Fruit fly (Drosophila melanogaster): ENCODE results near the gene hiw.

Gene hiw

DNA sequence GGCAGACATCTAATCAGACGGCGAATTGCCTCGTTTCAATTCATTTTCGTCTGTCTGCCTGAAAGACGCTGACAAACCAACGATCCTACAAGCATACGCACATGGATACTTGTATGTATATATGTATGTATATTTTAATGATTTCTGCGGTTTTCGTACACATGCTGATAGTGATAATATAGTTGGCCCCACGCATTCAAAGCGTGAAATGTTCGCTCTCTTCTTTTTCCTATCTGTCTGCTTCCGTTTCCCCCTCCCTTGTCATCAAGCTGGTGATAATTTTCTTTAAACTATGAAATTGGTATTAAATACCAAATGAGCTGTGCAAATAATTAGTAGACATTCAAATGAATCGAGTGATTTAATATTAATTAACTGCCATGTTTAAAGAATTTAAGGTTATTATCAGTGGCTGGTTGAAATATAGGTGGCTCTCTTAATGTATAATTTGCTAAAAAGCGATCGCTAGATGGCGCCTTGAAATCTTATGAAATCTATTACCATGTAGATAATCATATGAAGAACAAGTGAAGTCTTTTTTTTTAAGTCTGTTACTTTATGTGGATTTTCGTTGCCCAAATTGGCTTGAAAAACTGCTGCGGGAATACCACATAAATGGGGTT, 17.7 kb upstream of the hiw start, which contains the start of gene CG33177 (continued):
- TF ChIP-seq CG17568 (GFP tag; optimal IDR thresholded peaks at IDR 0.05) (no peak), ken (GFP tag; IDR thresholded peaks at IDR 0.05) (no peak), ERR (GFP tag; optimal IDR thresholded peaks at IDR 0.05) (no peak), lmd (GFP tag; IDR thresholded peaks at IDR 0.05) (0 out of 2 replicates have a peak, but pooled peaks have one; percentile 12), tio (GFP tag; optimal IDR thresholded peaks at IDR 0.05) (no peak), CG2678 (tag; optimal IDR thresholded peaks at IDR 0.05) (no peak), HHEX (GFP tag; optimal IDR thresholded peaks at IDR 0.05) (no peak), Ravus (GFP tag; IDR thresholded peaks at IDR 0.05) (no peak), CG5953 (GFP tag; IDR thresholded peaks at IDR 0.05) (no peak), rib (GFP tag; IDR thresholded peaks at IDR 0.05) (no peak), ara (GFP tag; IDR thresholded peaks at IDR 0.05) (no peak), Mad (GFP tag; optimal IDR thresholded peaks at IDR 0.05) (no peak), sna (GFP tag; IDR thresholded peaks at IDR 0.05; ENCODE audit: partially characterized antibody) (no peak), lola (GFP tag; optimal IDR thresholded peaks at IDR 0.05) (no peak), crol (GFP tag; IDR thresholded peaks at IDR 0.05) (no peak), CG16779 (GFP tag; IDR thresholded peaks at IDR 0.05) (no peak), CG10267 (tag; optimal IDR thresholded peaks at IDR 0.05) (peak; percentile 33), crp (GFP tag; optimal IDR thresholded peaks at IDR 0.05) (no peak), CG4404 (GFP tag; IDR thresholded peaks at IDR 0.05) (no peak), kni (GFP tag; optimal IDR thresholded peaks at IDR 0.05) (no peak), al (GFP tag; IDR thresholded peaks at IDR 0.05) (no peak), CG30431 (GFP tag; optimal IDR thresholded peaks at IDR 0.05) (no peak), Rx (GFP tag; IDR thresholded peaks at IDR 0.05) (no peak), odd (GFP tag; optimal IDR thresholded peaks at IDR 0.05) (no peak), slou (GFP tag; optimal IDR thresholded peaks at IDR 0.05) (no peak), Atf6 (GFP tag; IDR thresholded peaks at IDR 0.05) (no peak), CG15696 (tag; optimal IDR thresholded peaks at IDR 0.05) (peak; percentile 32), CG9437 (GFP tag; optimal IDR thresholded peaks at IDR 0.05) (no peak), CG6765 (GFP tag; optimal IDR thresholded peaks at IDR 0.05) (no peak), CG30020 (tag; optimal IDR thresholded peaks at IDR 0.05) (no peak), org-1 (GFP tag; optimal IDR thresholded peaks at IDR 0.05) (no peak), PHDP (tag; optimal IDR thresholded peaks at IDR 0.05) (peak; percentile 35), Dad (GFP tag; optimal IDR thresholded peaks at IDR 0.05) (no peak), Ssrp (tag; optimal IDR thresholded peaks at IDR 0.05) (no peak), BEAF-32 (GFP tag; optimal IDR thresholded peaks at IDR 0.05) (peak; percentile 1), row (GFP tag; IDR thresholded peaks at IDR 0.05) (no peak), CG16863 (GFP tag; optimal IDR thresholded peaks at IDR 0.05) (no peak), br (optimal IDR thresholded peaks at IDR 0.05) (no peak), prd (optimal IDR thresholded peaks at IDR 0.05) (no peak), prd (GFP tag; IDR thresholded peaks at IDR 0.05) (no peak), Tbp (GFP tag; optimal IDR thresholded peaks at IDR 0.05) (no peak), BtbVII (GFP tag; optimal IDR thresholded peaks at IDR 0.05) (no peak), nmo (GFP tag; optimal IDR thresholded peaks at IDR 0.05) (peak; percentile 19), crc (GFP tag; optimal IDR thresholded peaks at IDR 0.05) (no peak), Hey (tag; optimal IDR thresholded peaks at IDR 0.05) (no peak), Nf-YB (GFP tag; optimal IDR thresholded peaks at IDR 0.05) (no peak), sim (GFP tag; IDR thresholded peaks at IDR 0.05) (no peak), abd-A (tag; optimal IDR thresholded peaks at IDR 0.05) (peak; percentile 30), CG9797 (GFP tag; optimal IDR thresholded peaks at IDR 0.05) (no peak), Myb (GFP tag; optimal IDR thresholded peaks at IDR 0.05) (peak; percentile 82), Rfx (GFP tag; IDR thresholded peaks at IDR 0.05) (peak; percentile 53; the same call in 1 of the 2 replicates), dati (GFP tag; IDR thresholded peaks at IDR 0.05) (no peak)
